Worm (Caenorhabditis elegans) whole organism, early embryonic: ENCODE measurements around the gene F41H10.4.
"Not testable (repeated sequence)": the region's sequence is repeated elsewhere in the genome, so short reads cannot be mapped to it uniquely, and the experiment has no call there.

Source experiments
- B0310.2 ChIP-seq: sonication (generic microtip); optimal IDR thresholded peaks from 2 replicates; lab custom pipeline; 2016; ENCODE audit warnings: mild to moderate bottlenecking, missing genetic modification characterization, missing compliant biosample characterization
- F13C5.2 ChIP-seq: sonication (generic microtip); optimal IDR thresholded peaks from 2 replicates; lab custom pipeline; 2017; ENCODE audit warnings: mild to moderate bottlenecking, missing genetic modification characterization, inconsistent platforms, missing compliant biosample characterization
- aly-1 ChIP-seq: sonication (generic microtip); optimal IDR thresholded peaks from 2 replicates; lab custom pipeline; 2016; ENCODE audit warnings: missing genetic modification characterization, missing compliant biosample characterization
- ama-1 ChIP-seq: fragments of 150-350 bp; optimal IDR thresholded peaks from 2 replicates; lab custom pipeline; 2014
- ceh-13 ChIP-seq: fragments of 200-800 bp; sonication (Bioruptor generic); optimal IDR thresholded peaks from 2 replicates; lab custom pipeline; 2018; ENCODE audit warnings: mild to moderate bottlenecking, missing genetic modification characterization, missing compliant biosample characterization
- ceh-36 ChIP-seq: sonication (generic microtip); optimal IDR thresholded peaks from 2 replicates; lab custom pipeline; 2016; ENCODE audit warnings: missing genetic modification characterization, inconsistent platforms, missing compliant biosample characterization
- ets-7 ChIP-seq: sonication (generic microtip); optimal IDR thresholded peaks from 2 replicates; lab custom pipeline; 2016; ENCODE audit warnings: missing genotype, missing genetic modification characterization, missing compliant biosample characterization
- flt-1 ChIP-seq: fragments of 200-800 bp; sonication (Bioruptor generic); IDR thresholded peaks from 2 replicates; pipeline ENCODE4 v1.3.6; 2022; ENCODE audit warnings: missing genetic modification characterization, missing compliant biosample characterization
- hmbx-1 ChIP-seq: sonication (generic microtip); optimal IDR thresholded peaks from 2 replicates; lab custom pipeline; 2016; ENCODE audit warnings: mild to moderate bottlenecking, missing genetic modification characterization, missing compliant biosample characterization
- hmg-4 ChIP-seq: fragments of 200-800 bp; sonication (Bioruptor generic); optimal IDR thresholded peaks from 2 replicates; lab custom pipeline; 2018; ENCODE audit warnings: mild to moderate bottlenecking, missing genetic modification characterization, missing compliant biosample characterization
- hnd-1 ChIP-seq: sonication (generic microtip); optimal IDR thresholded peaks from 2 replicates; lab custom pipeline; 2016; ENCODE audit warnings: missing genetic modification characterization, missing compliant biosample characterization
- pes-1 ChIP-seq: fragments of 200-800 bp; sonication (Bioruptor generic); IDR thresholded peaks from 2 replicates; pipeline ENCODE4 v1.3.6; 2022; ENCODE audit warnings: missing genetic modification reagents, missing genetic modification characterization, missing compliant biosample characterization
- scrt-1 ChIP-seq: fragments of 200-800 bp; sonication (Bioruptor generic); IDR thresholded peaks from 2 replicates; pipeline ENCODE4 v1.3.6; 2022; ENCODE audit warnings: missing genetic modification characterization, missing compliant biosample characterization
- sea-1 ChIP-seq: fragments of 200-800 bp; sonication (Bioruptor generic); conservative IDR thresholded peaks from 2 replicates; pipeline ENCODE4 v1.3.6; 2022; ENCODE audit warnings: missing genetic modification characterization, missing compliant biosample characterization
- tbx-11 ChIP-seq: fragments of 200-800 bp; sonication (Bioruptor generic); IDR thresholded peaks from 2 replicates; pipeline ENCODE4 v1.3.6; 2022; ENCODE audit warnings: missing genetic modification characterization, missing compliant biosample characterization
- tbx-37 ChIP-seq: fragments of 200-800 bp; sonication (Bioruptor generic); conservative IDR thresholded peaks from 2 replicates; pipeline ENCODE4 v1.3.6; 2022; ENCODE audit warnings: missing genetic modification reagents, missing genetic modification characterization, missing compliant biosample characterization
- tra-4 ChIP-seq: sonication (generic microtip); optimal IDR thresholded peaks from 2 replicates; lab custom pipeline; 2017; ENCODE audit warnings: missing genetic modification characterization, missing compliant biosample characterization

Gene F41H10.4

DNA sequence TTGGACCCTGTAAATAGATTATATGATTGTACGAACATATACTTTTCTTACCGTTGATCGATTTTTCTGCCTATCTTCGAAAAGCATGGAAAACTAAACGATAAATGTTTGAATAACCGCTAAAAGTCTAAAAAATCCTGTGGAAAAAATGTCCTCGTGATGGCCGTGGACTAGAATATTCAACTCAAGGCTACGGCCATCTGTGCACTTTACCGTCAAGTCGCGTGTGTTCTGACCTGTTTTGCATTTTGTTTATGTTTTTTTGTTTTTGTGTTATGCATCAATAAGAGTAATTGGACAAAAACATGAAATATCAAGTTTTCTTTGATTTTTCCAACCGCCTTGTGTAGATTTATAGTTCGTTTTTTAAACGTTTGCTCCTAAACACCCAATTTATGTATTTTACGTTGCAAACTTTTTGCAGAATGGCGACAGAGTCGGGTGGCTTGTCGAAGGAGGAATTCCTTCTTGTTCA is at the start of gene F41H10.4, which contains the start of gene hda-6:
Gene F41H10.4, plus strand, starts transcription at position 425 of the 475 bp plus-strand sequence.
Gene hda-6, minus strand, starts transcription at position 172 of the 475 bp plus-strand sequence.
- TF ChIP-seq tra-4 (tag; lab: Kevin White, UChicago) (no peak), ceh-13 (GFP tag; lab: Kevin White, UChicago) (no peak), sea-1 (no peak), F13C5.2 (no peak), pes-1 (GFP tag; lab: Robert Waterston, UW) (no peak), flt-1 (GFP tag; lab: Robert Waterston, UW) (no peak), tbx-37 (GFP tag; lab: Robert Waterston, UW) (no peak), hmg-4 (GFP tag; lab: Kevin White, UChicago) (no peak), ets-7 (tag; lab: Kevin White, UChicago) (no peak), hnd-1 (tag; lab: Kevin White, UChicago) (no peak)

ce11 chrIV:5316223-5316622 is 48.1 kb upstream of the F41H10.4 start, which contains the start of gene msp-65:
Gene msp-65 (plus strand): TSS chrIV:5316523.
- not testable (repeated sequence) for TF ChIP-seq hmg-4 (GFP tag; lab: Kevin White, UChicago); B0310.2 (tag; lab: Kevin White, UChicago); hmbx-1

DNA sequence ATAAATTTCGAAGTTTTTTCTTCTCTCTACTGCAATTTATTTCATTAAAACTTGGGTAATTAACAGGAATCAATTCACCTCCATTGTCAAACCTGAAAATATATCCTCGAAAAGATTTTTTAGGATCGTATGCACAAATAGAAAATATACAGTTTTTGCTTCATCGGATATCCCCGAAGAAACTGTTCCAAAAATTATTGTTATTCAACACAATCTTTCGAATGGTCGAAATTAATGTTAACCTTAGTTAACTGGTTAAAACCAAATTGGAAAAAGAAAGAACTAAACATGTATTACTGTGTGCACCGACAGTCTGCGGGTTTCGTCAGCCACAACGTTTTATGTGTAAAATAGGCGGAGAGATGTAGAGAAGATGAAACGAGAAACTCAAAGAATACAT is 47.3 kb upstream of the F41H10.4 start:
- TF ChIP-seq hmg-4 (GFP tag; lab: Kevin White, UChicago) (no peak), tra-4 (tag; lab: Kevin White, UChicago) (no peak), flt-1 (GFP tag; lab: Robert Waterston, UW) (no peak), sea-1 (no peak), ceh-13 (GFP tag; lab: Kevin White, UChicago) (no peak), ama-1 (lab: Kevin White, UChicago) (no peak), hnd-1 (tag; lab: Kevin White, UChicago) (no peak), ceh-36 (tag; lab: Kevin White, UChicago) (no peak), scrt-1 (no peak), hmbx-1 (no peak), tbx-37 (GFP tag; lab: Robert Waterston, UW) (no peak), aly-1 (no peak), tbx-11 (GFP tag; lab: Robert Waterston, UW) (no peak), pes-1 (GFP tag; lab: Robert Waterston, UW) (no peak)

DNA sequence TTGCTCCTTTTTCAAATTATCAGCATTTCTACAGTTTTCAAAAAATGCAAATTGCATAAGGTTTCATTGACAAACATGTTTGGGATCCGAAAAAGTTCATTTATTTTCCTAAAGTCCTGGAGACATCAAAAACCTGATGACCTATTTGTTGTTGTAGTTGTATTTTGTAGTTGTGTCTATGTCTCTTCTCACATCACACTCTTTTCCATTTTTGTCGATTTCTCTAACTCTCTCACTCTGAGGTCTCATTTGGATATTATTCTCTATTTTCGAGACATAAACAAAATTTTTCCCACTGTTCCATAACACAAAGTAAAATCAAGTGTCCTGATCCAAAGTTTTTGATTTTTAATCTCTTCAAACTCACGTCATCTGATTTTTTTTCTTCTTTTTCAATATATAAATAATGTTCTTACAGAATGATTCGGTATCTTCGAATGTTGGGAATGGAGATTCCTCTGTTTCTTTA is 45.5 kb upstream of the F41H10.4 start, which contains the start of gene slc-46A:
Gene slc-46A, plus strand, starts transcription at position 419 of the 469 bp plus-strand sequence.
- no peak for TF ChIP-seq F13C5.2
- no peak for TF ChIP-seq scrt-1
- no peak for TF ChIP-seq pes-1 (GFP tag; lab: Robert Waterston, UW)
- TF ChIP-seq flt-1 (GFP tag; lab: Robert Waterston, UW) = no peak
- TF ChIP-seq tbx-11 (GFP tag; lab: Robert Waterston, UW) = no peak
- TF ChIP-seq tra-4 (tag; lab: Kevin White, UChicago) = no peak
- TF ChIP-seq aly-1 = no peak
- TF ChIP-seq hmg-4 (GFP tag; lab: Kevin White, UChicago) = no peak
- no peak for TF ChIP-seq ceh-13 (GFP tag; lab: Kevin White, UChicago)
- no peak for TF ChIP-seq hnd-1 (tag; lab: Kevin White, UChicago)
- no peak for TF ChIP-seq sea-1
- no peak for TF ChIP-seq ets-7 (tag; lab: Kevin White, UChicago)
- no peak for TF ChIP-seq ceh-36 (tag; lab: Kevin White, UChicago)
- no peak for TF ChIP-seq tbx-37 (GFP tag; lab: Robert Waterston, UW)
- TF ChIP-seq hmbx-1 = no peak
- no peak for TF ChIP-seq ama-1 (lab: Kevin White, UChicago)
- no peak for TF ChIP-seq B0310.2 (tag; lab: Kevin White, UChicago)

- TF ChIP-seq flt-1 (GFP tag; lab: Robert Waterston, UW) = no peak
- no peak for TF ChIP-seq B0310.2 (tag; lab: Kevin White, UChicago)
- TF ChIP-seq ets-7 (tag; lab: Kevin White, UChicago) = no peak
- no peak for TF ChIP-seq ama-1 (lab: Kevin White, UChicago)
- no peak for TF ChIP-seq sea-1
- no peak for TF ChIP-seq tbx-37 (GFP tag; lab: Robert Waterston, UW)
- TF ChIP-seq F13C5.2 = no peak
- TF ChIP-seq aly-1 = no peak
- TF ChIP-seq ceh-13 (GFP tag; lab: Kevin White, UChicago) = no peak
- TF ChIP-seq tbx-11 (GFP tag; lab: Robert Waterston, UW) = no peak
- no peak for TF ChIP-seq ceh-36 (tag; lab: Kevin White, UChicago)
- TF ChIP-seq hmg-4 (GFP tag; lab: Kevin White, UChicago) = no peak
- TF ChIP-seq pes-1 (GFP tag; lab: Robert Waterston, UW) = no peak
- TF ChIP-seq scrt-1 = no peak
- TF ChIP-seq hmbx-1 = no peak
- TF ChIP-seq hnd-1 (tag; lab: Kevin White, UChicago) = no peak
- no peak for TF ChIP-seq tra-4 (tag; lab: Kevin White, UChicago)
Observed at ce11 chrIV:5326144-5326543, 38.2 kb upstream of the F41H10.4 start, which contains the start of gene Y4C6B.4. Gene Y4C6B.4 (plus strand): TSS chrIV:5326444.

DNA sequence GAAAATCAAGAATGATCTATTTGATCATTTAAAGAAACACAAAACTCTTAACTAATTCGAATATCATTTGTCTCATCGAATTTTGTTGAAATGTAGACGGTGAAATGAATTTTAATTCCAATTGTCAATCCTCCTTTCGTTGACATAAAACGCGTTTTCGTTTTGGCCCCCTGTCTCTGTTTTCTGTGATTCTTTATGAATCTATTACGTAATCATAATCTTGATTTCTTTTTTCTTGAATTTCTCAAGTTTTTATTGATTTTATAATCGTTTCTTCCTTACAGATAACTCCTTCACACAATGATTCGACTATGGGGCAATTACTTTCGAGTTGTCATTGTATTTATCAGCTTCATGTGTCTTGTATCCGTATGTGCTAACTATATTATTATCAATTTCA is 32.2 kb upstream of the F41H10.4 start, which contains the start of gene Y4C6B.3:
Gene Y4C6B.3, plus strand, starts transcription at position 301 of the 400 bp plus-strand sequence.
- no peak for TF ChIP-seq hmg-4 (GFP tag; lab: Kevin White, UChicago)
- no peak for TF ChIP-seq scrt-1
- TF ChIP-seq sea-1 = no peak
- no peak for TF ChIP-seq flt-1 (GFP tag; lab: Robert Waterston, UW)
- no peak for TF ChIP-seq hmbx-1
- TF ChIP-seq tra-4 (tag; lab: Kevin White, UChicago) = no peak
- no peak for TF ChIP-seq aly-1
- TF ChIP-seq tbx-37 (GFP tag; lab: Robert Waterston, UW) = no peak
- TF ChIP-seq tbx-11 (GFP tag; lab: Robert Waterston, UW) = no peak
- no peak for TF ChIP-seq B0310.2 (tag; lab: Kevin White, UChicago)
- no peak for TF ChIP-seq pes-1 (GFP tag; lab: Robert Waterston, UW)

- no peak for TF ChIP-seq scrt-1
- TF ChIP-seq sea-1 = no peak
- no peak for TF ChIP-seq ceh-36 (tag; lab: Kevin White, UChicago)
- no peak for TF ChIP-seq ceh-13 (GFP tag; lab: Kevin White, UChicago)
- no peak for TF ChIP-seq aly-1
- TF ChIP-seq tbx-37 (GFP tag; lab: Robert Waterston, UW) = no peak
- no peak for TF ChIP-seq ets-7 (tag; lab: Kevin White, UChicago)
- TF ChIP-seq hmg-4 (GFP tag; lab: Kevin White, UChicago) = no peak
- no peak for TF ChIP-seq hmbx-1
- TF ChIP-seq pes-1 (GFP tag; lab: Robert Waterston, UW) = no peak
- no peak for TF ChIP-seq tbx-11 (GFP tag; lab: Robert Waterston, UW)
- TF ChIP-seq ama-1 (lab: Kevin White, UChicago) = no peak
Observed at ce11 chrIV:5333484-5333883, 30.9 kb upstream of the F41H10.4 start.
